Worm (Caenorhabditis elegans): ENCODE results near the gene orc-1.

DNA sequence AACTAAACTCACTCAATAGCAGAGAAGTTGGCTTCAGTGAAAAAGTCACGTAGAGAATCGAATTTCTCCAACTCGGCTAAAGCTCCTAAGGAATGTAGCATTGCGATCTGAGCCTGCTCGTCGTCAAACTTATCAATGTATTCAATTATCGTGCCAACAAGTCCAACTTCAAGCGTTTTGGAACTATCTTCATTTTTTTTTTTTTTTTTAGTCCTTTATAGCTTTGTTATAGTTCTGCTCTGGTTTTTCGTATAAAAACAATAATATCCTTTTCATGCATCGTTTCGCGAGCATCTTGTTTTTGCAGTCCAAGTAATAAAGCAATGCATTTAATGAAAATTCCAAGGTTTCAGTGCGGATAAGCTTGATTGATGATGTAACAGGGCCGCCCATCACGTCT is 46.1 kb downstream of the orc-1 start, which contains the start of gene Y39A1A.31:
- TF ChIP-seq lin-13 (GFP tag; optimal IDR thresholded peaks at IDR 0.05) (no peak), lsy-2 (tag; optimal IDR thresholded peaks at IDR 0.05) (no peak), alr-1 (tag; optimal IDR thresholded peaks at IDR 0.05) (no peak)
